Worm (Caenorhabditis elegans): ENCODE data around the gene madf-5.

madf-5 gene

DNA sequence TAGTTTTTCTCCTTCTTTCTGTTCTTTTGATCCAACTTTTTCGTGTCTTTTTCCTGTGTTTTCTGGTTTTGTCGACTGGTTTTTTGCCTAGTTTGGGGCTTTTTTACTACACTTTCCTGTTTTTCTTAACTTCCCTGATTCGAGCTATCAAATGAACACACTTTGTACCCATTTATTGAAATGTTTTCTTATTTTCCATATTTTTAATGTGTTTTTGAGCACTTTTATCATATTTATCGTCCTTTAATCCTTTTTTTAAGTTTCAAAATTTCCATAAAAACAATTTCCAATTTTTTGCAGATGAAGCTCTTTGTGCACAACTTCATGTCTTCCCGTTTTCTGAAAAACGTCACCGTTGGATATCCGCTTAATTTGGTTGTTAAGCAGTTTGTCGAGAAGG is 39.4 kb upstream of the madf-5 start, which contains the start of gene C04H5.1:
TSS of gene C04H5.1 (plus strand) at position 301 of the 400 bp plus-strand sequence.
- TF ChIP-seq hlh-26 (GFP tag; conservative IDR thresholded peaks at IDR 0.05) (no peak), ztf-28 (GFP tag; IDR thresholded peaks at IDR 0.05) (no peak), die-1 (tag; optimal IDR thresholded peaks at IDR 0.05) (no peak)

DNA sequence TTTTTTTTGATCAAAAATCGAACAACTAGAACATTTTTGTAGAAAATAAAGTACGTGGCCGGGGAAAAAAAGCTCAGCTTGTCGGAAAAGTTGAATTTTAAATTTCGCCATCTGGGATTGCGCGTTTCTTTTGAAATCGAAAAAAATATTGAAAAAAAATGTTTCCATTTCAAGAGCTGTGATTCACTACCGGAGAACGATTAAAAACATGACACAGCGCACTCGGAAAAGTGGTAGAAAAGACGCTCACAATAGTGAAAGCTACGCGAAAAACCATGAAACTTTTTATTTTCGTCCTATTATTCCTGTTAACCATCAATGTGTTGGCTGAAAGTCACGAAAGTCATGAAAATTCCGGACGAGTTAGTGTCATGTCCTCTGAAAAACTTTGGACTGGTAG is 35.7 kb upstream of the madf-5 start, which contains the start of the genes clec-147 and C04H5.7:
TSS of gene clec-147 (minus strand) at position 101 of the 400 bp plus-strand sequence.
TSS of gene C04H5.7 (plus strand) at position 219 of the 400 bp plus-strand sequence.
- TF ChIP-seq ztf-22 (GFP tag; optimal IDR thresholded peaks at IDR 0.05), result no peak
- no peak for TF ChIP-seq ceh-91 (GFP tag; IDR thresholded peaks at IDR 0.05)
- TF ChIP-seq attf-6 (GFP tag; IDR thresholded peaks at IDR 0.05), result no peak
- TF ChIP-seq aptf-2 (GFP tag; conservative IDR thresholded peaks at IDR 0.05), result no peak
- no peak for TF ChIP-seq egl-44 (GFP tag; IDR thresholded peaks at IDR 0.05)
- no peak for TF ChIP-seq lin-35 (GFP tag; optimal IDR thresholded peaks at IDR 0.05)
- TF ChIP-seq dpff-1 (tag; optimal IDR thresholded peaks at IDR 0.05), result no peak
- TF ChIP-seq F22D6.2 (tag; optimal IDR thresholded peaks at IDR 0.05), result no peak
- no peak for TF ChIP-seq attf-3 (GFP tag; conservative IDR thresholded peaks at IDR 0.05)

DNA sequence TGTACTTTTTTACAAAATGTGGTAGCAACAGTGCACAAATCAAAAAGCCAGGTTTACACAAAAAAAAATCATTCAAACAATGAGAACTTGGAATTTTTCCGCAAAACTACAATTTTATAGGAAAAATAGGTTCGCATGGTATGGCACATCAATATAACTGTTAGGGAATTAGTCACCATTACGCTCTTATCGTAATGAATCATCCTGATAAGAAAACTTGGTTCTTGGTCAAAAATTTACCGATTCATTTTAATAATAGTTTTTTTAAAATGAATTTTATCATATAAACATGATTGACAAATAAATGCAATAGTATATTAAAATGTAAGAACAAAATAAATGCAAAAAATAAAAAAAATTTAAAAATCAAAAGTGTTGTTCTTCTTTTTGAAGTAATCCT is 32.9 kb upstream of the madf-5 start:
- TF ChIP-seq bed-2 (GFP tag; IDR thresholded peaks at IDR 0.05) (no peak), ets-4 (GFP tag; optimal IDR thresholded peaks at IDR 0.05) (no peak), nfyb-1 (GFP tag; IDR thresholded peaks at IDR 0.05) (no peak), lin-40 (tag; optimal IDR thresholded peaks at IDR 0.05) (no peak), rcor-1 (GFP tag; IDR thresholded peaks at IDR 0.05) (no peak), chd-7 (tag; optimal IDR thresholded peaks at IDR 0.05) (no peak), mes-4 (tag; optimal IDR thresholded peaks at IDR 0.05) (no peak), zim-3 (tag; optimal IDR thresholded peaks at IDR 0.05) (no peak), ztf-28 (GFP tag; IDR thresholded peaks at IDR 0.05) (no peak), snpc-1.1 (tag; optimal IDR thresholded peaks at IDR 0.05; ENCODE audit: insufficient read depth) (no peak), lin-35 (GFP tag; optimal IDR thresholded peaks at IDR 0.05) (no peak), ztf-18 (tag; optimal IDR thresholded peaks at IDR 0.05) (no peak), B0261.1 (tag; optimal IDR thresholded peaks at IDR 0.05) (no peak), F22D6.2 (tag; optimal IDR thresholded peaks at IDR 0.05) (no peak)

DNA sequence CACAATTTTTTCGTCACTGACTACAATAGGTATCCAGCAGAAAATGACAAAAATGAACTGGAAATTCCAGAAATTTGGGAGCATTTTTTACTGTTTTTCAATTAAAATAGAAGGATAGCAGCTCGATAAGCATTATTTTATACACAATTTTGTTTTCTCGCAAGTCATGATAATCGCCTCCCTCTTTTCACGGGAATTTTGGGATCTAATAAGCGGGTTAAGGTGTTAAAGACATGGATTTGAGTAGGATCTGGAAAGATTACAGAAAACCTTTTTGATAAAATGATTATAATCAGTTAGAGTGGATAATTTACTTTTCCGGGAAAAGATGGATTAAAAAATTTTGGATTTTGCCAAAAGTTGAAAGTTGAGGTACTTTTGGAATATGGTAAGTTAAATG is 24.7 kb upstream of the madf-5 start, which contains the start of gene gcy-29:
TSS of gene gcy-29 (minus strand) at position 101 of the 400 bp plus-strand sequence.
- TF ChIP-seq sdz-38 (tag; optimal IDR thresholded peaks at IDR 0.05), result no peak
- TF ChIP-seq Y53G8AR.9 (GFP tag; conservative IDR thresholded peaks at IDR 0.05), result no peak
- no peak for TF ChIP-seq ekl-4 (GFP tag; IDR thresholded peaks at IDR 0.05)
- TF ChIP-seq dpl-1 (GFP tag; optimal IDR thresholded peaks at IDR 0.05), result no peak
- TF ChIP-seq let-607 (tag; optimal IDR thresholded peaks at IDR 0.05), result no peak
- no peak for TF ChIP-seq K11D2.4 (GFP tag; IDR thresholded peaks at IDR 0.05)
- no peak for TF ChIP-seq T07F8.4 (tag; optimal IDR thresholded peaks at IDR 0.05)
- TF ChIP-seq F39B2.1 (GFP tag; IDR thresholded peaks at IDR 0.05), result no peak
- no peak for TF ChIP-seq rcor-1 (GFP tag; IDR thresholded peaks at IDR 0.05)
- no peak for TF ChIP-seq sea-2 (GFP tag; IDR thresholded peaks at IDR 0.05)
- TF ChIP-seq akir-1 (GFP tag; optimal IDR thresholded peaks at IDR 0.05), result no peak
- no peak for TF ChIP-seq Y95B8A.8 (GFP tag; IDR thresholded peaks at IDR 0.05)
- TF ChIP-seq lin-26 (GFP tag; IDR thresholded peaks at IDR 0.05), result no peak
- no peak for TF ChIP-seq madf-3 (GFP tag; IDR thresholded peaks at IDR 0.05)
- TF ChIP-seq madf-6 (GFP tag; IDR thresholded peaks at IDR 0.05), result no peak
- no peak for TF ChIP-seq rpc-1 (optimal IDR thresholded peaks at IDR 0.05)
- TF ChIP-seq rpc-1 (tag; optimal IDR thresholded peaks at IDR 0.05), result no peak
- TF ChIP-seq T26A5.8 (tag; optimal IDR thresholded peaks at IDR 0.05), result no peak
